Fruit fly (Drosophila melanogaster): ENCODE results near the gene CG43336.

The CG43336 gene

dm6 chr3R:15677074-15677409, 40.1 kb downstream of the CG43336 start (continued):
- no peak for TF ChIP-seq CG10959 (GFP tag; IDR thresholded peaks at IDR 0.05)
- peak in 1 of 2 experiments; percentile 75 for TF ChIP-seq eve (GFP tag; optimal IDR thresholded peaks at IDR 0.05)
- TF ChIP-seq Oaz (GFP tag; IDR thresholded peaks at IDR 0.05) = no peak
- peak; percentile 9 for TF ChIP-seq Sox102F (GFP tag; optimal IDR thresholded peaks at IDR 0.05)
- TF ChIP-seq CG7786 (GFP tag; optimal IDR thresholded peaks at IDR 0.05) = no peak
- TF ChIP-seq lov (optimal IDR thresholded peaks at IDR 0.05) = no peak
- TF ChIP-seq lov (GFP tag; IDR thresholded peaks at IDR 0.05) = 0 out of 3 replicates have a peak, but pooled peaks have one; percentile 25

dm6 chr3R:15677550-15677973, 40.6 kb downstream of the CG43336 start:
- TF ChIP-seq CG17568 (GFP tag; optimal IDR thresholded peaks at IDR 0.05) (peak; percentile 21), kay (GFP tag; optimal IDR thresholded peaks at IDR 0.05) (peak; percentile 11), Hr39 (optimal IDR thresholded peaks at IDR 0.05) (no peak), bcd (GFP tag; optimal IDR thresholded peaks at IDR 0.05) (no peak), lab (GFP tag; optimal IDR thresholded peaks at IDR 0.05) (peak; percentile 43), crol (GFP tag; IDR thresholded peaks at IDR 0.05) (peak; percentile 92), Lim3 (GFP tag; IDR thresholded peaks at IDR 0.05) (no peak), bigmax (GFP tag; optimal IDR thresholded peaks at IDR 0.05) (no peak), grn (GFP tag; optimal IDR thresholded peaks at IDR 0.05) (no peak), CG2199 (GFP tag; IDR thresholded peaks at IDR 0.05) (no peak), oc (tag; optimal IDR thresholded peaks at IDR 0.05) (peak; percentile 67), CG2678 (tag; optimal IDR thresholded peaks at IDR 0.05) (peak; percentile 46), kni (GFP tag; optimal IDR thresholded peaks at IDR 0.05) (peak; percentile 38), CG6791 (GFP tag; IDR thresholded peaks at IDR 0.05; ENCODE audit: partially characterized antibody) (no peak), slp2 (GFP tag; optimal IDR thresholded peaks at IDR 0.05) (no peak), CG7556 (GFP tag; optimal IDR thresholded peaks at IDR 0.05) (peak; percentile 13), twi (tag; optimal IDR thresholded peaks at IDR 0.05) (peak; percentile 65), sc (optimal IDR thresholded peaks at IDR 0.05) (no peak), sc (GFP tag; optimal IDR thresholded peaks at IDR 0.05) (peak; percentile 28), CG31388 (GFP tag; optimal IDR thresholded peaks at IDR 0.05) (no peak), CG8359 (GFP tag; optimal IDR thresholded peaks at IDR 0.05; ENCODE audit: borderline replicate concordance) (peak; percentile 55), chm (GFP tag; IDR thresholded peaks at IDR 0.05) (no peak), CG9727 (GFP tag; optimal IDR thresholded peaks at IDR 0.05) (peak; percentile 13), GATAe (GFP tag; conservative IDR thresholded peaks at IDR 0.05) (no peak), CG8765 (GFP tag; IDR thresholded peaks at IDR 0.05) (no peak), CG17186 (GFP tag; optimal IDR thresholded peaks at IDR 0.05) (no peak), CG6813 (GFP tag; optimal IDR thresholded peaks at IDR 0.05) (peak; percentile 57), croc (GFP tag; conservative IDR thresholded peaks at IDR 0.05) (no peak), CG2202 (tag; optimal IDR thresholded peaks at IDR 0.05) (peak; percentile 21), hb (GFP tag; IDR thresholded peaks at IDR 0.05; ENCODE audit: partially characterized antibody) (no peak), dmrt99B (tag; optimal IDR thresholded peaks at IDR 0.05) (peak; percentile 31), nau (GFP tag; optimal IDR thresholded peaks at IDR 0.05) (no peak), CG4424 (GFP tag; optimal IDR thresholded peaks at IDR 0.05) (peak; percentile 8), bsh (GFP tag; optimal IDR thresholded peaks at IDR 0.05) (peak in 1 of 2 experiments; percentile 19), CG10209 (GFP tag; optimal IDR thresholded peaks at IDR 0.05) (peak; percentile 16), CG4707 (GFP tag; optimal IDR thresholded peaks at IDR 0.05) (peak; percentile 16), Asciz (GFP tag; optimal IDR thresholded peaks at IDR 0.05) (peak; percentile 57), fd64A (GFP tag; optimal IDR thresholded peaks at IDR 0.05) (peak; percentile 40), CG18262 (tag; optimal IDR thresholded peaks at IDR 0.05) (no peak), CG13287 (GFP tag; IDR thresholded peaks at IDR 0.05; ENCODE audit: partially characterized antibody) (no peak), tna (GFP tag; IDR thresholded peaks at IDR 0.05; ENCODE audit: partially characterized antibody) (no peak), wdn (GFP tag; IDR thresholded peaks at IDR 0.05) (no peak), Oli (tag; optimal IDR thresholded peaks at IDR 0.05) (peak; percentile 15)
